Worm (Caenorhabditis elegans): ENCODE data around the gene ZK697.14.

- TF ChIP-seq klf-2 (GFP tag; conservative IDR thresholded peaks at IDR 0.05) (no peak), ztf-23 (GFP tag; IDR thresholded peaks at IDR 0.05) (no peak), T22C8.4 (GFP tag; IDR thresholded peaks at IDR 0.05) (no peak), cog-1 (tag; optimal IDR thresholded peaks at IDR 0.05) (no peak), ztf-29 (GFP tag; IDR thresholded peaks at IDR 0.05) (no peak), ref-1 (GFP tag; conservative IDR thresholded peaks at IDR 0.05) (no peak), flt-1 (GFP tag; IDR thresholded peaks at IDR 0.05) (no peak)
Observed at ce11 chrV:1751449-1751848, 4.0 kb downstream of the ZK697.14 start, which contains the start of gene srh-199.

Measured in whole organism, midembryonic.